Worm (Caenorhabditis elegans) whole organism, L1 larva: ENCODE data around the gene ddb-1.

ENCODE experiments used
- C16A3.4 ChIP-seq: fragments of 150-350 bp; optimal IDR thresholded peaks from 2 replicates; lab custom pipeline; 2014; ENCODE audit warnings: missing biosample characterization, missing genetic modification characterization
- F16B12.6 ChIP-seq: fragments of 150-350 bp; optimal IDR thresholded peaks from 2 replicates; lab custom pipeline; 2014; ENCODE audit warnings: missing biosample characterization, missing genetic modification characterization
- aha-1 ChIP-seq: fragments of 150-350 bp; optimal IDR thresholded peaks from 2 replicates; lab custom pipeline; 2014; ENCODE audit warnings: missing biosample characterization, missing genetic modification characterization
- aly-2 ChIP-seq: fragments of 150-350 bp; optimal IDR thresholded peaks from 2 replicates; lab custom pipeline; 2014; ENCODE audit warnings: missing biosample characterization, missing genetic modification characterization
- ama-1 ChIP-seq: fragments of 150-350 bp; optimal IDR thresholded peaks from 2 replicates; lab custom pipeline; 2014
- blmp-1 ChIP-seq: fragments of 150-350 bp; optimal IDR thresholded peaks from 2 replicates; lab custom pipeline; 2014; ENCODE audit warnings: missing biosample characterization, missing genetic modification characterization
- ceh-63 ChIP-seq: fragments of 200-800 bp; sonication (Bioruptor generic); optimal IDR thresholded peaks from 2 replicates; lab custom pipeline; 2018; ENCODE audit warnings: mild to moderate bottlenecking, missing genetic modification characterization, missing compliant biosample characterization
- ceh-82 ChIP-seq, 3 experiments: fragments of 150-350 bp in 1 of 3; sonication (generic microtip) in 2 of 3; optimal IDR thresholded peaks; 2 replicates each; lab custom pipeline; 2014 to 2017; ENCODE audit warnings: missing biosample characterization in 3 of 3, missing genetic modification characterization in 3 of 3
- dpl-1 ChIP-seq, 3 experiments: fragments of 150-350 bp in 2 of 3; sonication (generic microtip) in 1 of 3; optimal IDR thresholded peaks; 2 replicates each; lab custom pipeline; 2014 to 2017; ENCODE audit warnings: missing biosample characterization in 3 of 3, missing genetic modification characterization in 3 of 3, missing genetic modification reagents in 3 of 3
- efl-1 ChIP-seq, 4 experiments: fragments of 150-350 bp; optimal IDR thresholded peaks in 3 of 4; peaks in 1 of 4; 1 replicate in 1 of 4; 2 replicates in 3 of 4; lab custom pipeline; 2014; ENCODE audit warnings: missing biosample characterization in 2 of 4, missing genetic modification characterization in 2 of 4, missing genetic modification reagents in 2 of 4
- egl-13 ChIP-seq: sonication (generic microtip); optimal IDR thresholded peaks from 2 replicates; lab custom pipeline; 2016; ENCODE audit warnings: missing genotype, missing genetic modification reagents, missing genetic modification characterization, missing compliant biosample characterization
- egl-27 ChIP-seq, 2 experiments: fragments of 150-350 bp in 1 of 2; sonication (generic microtip); optimal IDR thresholded peaks; 3 replicates each; lab custom pipeline; 2017 to 2018; ENCODE audit warnings: missing biosample characterization in 2 of 2, missing genetic modification characterization in 2 of 2, missing genetic modification reagents in 2 of 2
- elt-3 ChIP-seq, 6 experiments: fragments of 150-350 bp in 1 of 6; sonication (generic microtip); optimal IDR thresholded peaks; 2 replicates each; lab custom pipeline; 2017 to 2018; ENCODE audit warnings: missing biosample characterization in 6 of 6, missing genetic modification characterization in 6 of 6, inconsistent platforms in 1 of 6
- fkh-10 ChIP-seq: sonication (generic microtip); optimal IDR thresholded peaks from 2 replicates; lab custom pipeline; 2017; ENCODE audit warnings: missing biosample characterization, missing genetic modification reagents, missing genetic modification characterization
- fkh-4 ChIP-seq: sonication (generic microtip); optimal IDR thresholded peaks from 2 replicates; lab custom pipeline; 2016; ENCODE audit warnings: missing compliant biosample characterization, missing genetic modification characterization, borderline replicate concordance
- fos-1 ChIP-seq: fragments of 150-350 bp; optimal IDR thresholded peaks from 2 replicates; lab custom pipeline; 2014; ENCODE audit warnings: missing biosample characterization, missing genetic modification characterization
- grh-1 ChIP-seq: fragments of 200-800 bp; sonication (Bioruptor generic); IDR thresholded peaks from 2 replicates; pipeline ENCODE4 v1.3.6; 2022; ENCODE audit warnings: missing genetic modification reagents, missing genetic modification characterization, missing compliant biosample characterization
- irx-1 ChIP-seq: sonication (generic microtip); optimal IDR thresholded peaks from 2 replicates; lab custom pipeline; 2016; ENCODE audit warnings: missing genetic modification characterization, missing compliant biosample characterization
- lin-13 ChIP-seq: fragments of 150-350 bp; optimal IDR thresholded peaks from 2 replicates; lab custom pipeline; 2014; ENCODE audit warnings: missing biosample characterization, missing genetic modification reagents, missing genetic modification characterization
- lin-14 ChIP-seq: fragments of 200-800 bp; sonication (Bioruptor generic); optimal IDR thresholded peaks from 2 replicates; lab custom pipeline; 2018; ENCODE audit warnings: mild to moderate bottlenecking, missing genetic modification characterization, moderate library complexity, missing compliant biosample characterization
- lin-15B ChIP-seq: fragments of 150-350 bp; sonication (generic microtip); optimal IDR thresholded peaks from 3 replicates; lab custom pipeline; 2014; ENCODE audit warnings: missing biosample characterization, missing genetic modification characterization
- lin-35 ChIP-seq, 2 experiments: fragments of 150-350 bp; optimal IDR thresholded peaks; 2 replicates each; lab custom pipeline; 2014; ENCODE audit warnings: missing biosample characterization in 2 of 2, missing genetic modification characterization in 2 of 2, missing genetic modification reagents in 2 of 2
- lir-3 ChIP-seq: sonication (generic microtip); optimal IDR thresholded peaks from 2 replicates; lab custom pipeline; 2016; ENCODE audit warnings: mild to moderate bottlenecking, missing genetic modification characterization, moderate library complexity, missing compliant biosample characterization; ENCODE audit not compliant: poor library complexity
- lsy-2 ChIP-seq, 2 experiments: fragments of 150-350 bp; optimal IDR thresholded peaks; 2 replicates each; lab custom pipeline; 2014; ENCODE audit warnings: missing biosample characterization in 2 of 2, missing genetic modification characterization in 2 of 2
- mdl-1 ChIP-seq, 2 experiments: fragments of 150-350 bp; optimal IDR thresholded peaks; 2 replicates each; lab custom pipeline; 2014 to 2017; ENCODE audit warnings: missing biosample characterization in 2 of 2, missing genetic modification characterization in 2 of 2, inconsistent platforms in 1 of 2
- mep-1 ChIP-seq: fragments of 150-350 bp; optimal IDR thresholded peaks from 2 replicates; lab custom pipeline; 2014; ENCODE audit warnings: missing biosample characterization, missing genetic modification characterization
- nhr-11 ChIP-seq: fragments of 150-350 bp; optimal IDR thresholded peaks from 2 replicates; lab custom pipeline; 2014; ENCODE audit warnings: missing biosample characterization, missing genetic modification characterization
- nhr-20 ChIP-seq: sonication (generic microtip); optimal IDR thresholded peaks from 2 replicates; lab custom pipeline; 2016; ENCODE audit warnings: mild to moderate bottlenecking, missing genetic modification characterization, missing compliant biosample characterization
- nhr-28 ChIP-seq: fragments of 150-350 bp; optimal IDR thresholded peaks from 2 replicates; lab custom pipeline; 2014; ENCODE audit warnings: missing biosample characterization, missing genetic modification characterization
- nhr-47 ChIP-seq: sonication (generic microtip); optimal IDR thresholded peaks from 2 replicates; lab custom pipeline; 2016; ENCODE audit warnings: mild to moderate bottlenecking, missing genetic modification characterization, moderate library complexity, missing compliant biosample characterization
- nhr-71 ChIP-seq: sonication (generic microtip); optimal IDR thresholded peaks from 2 replicates; lab custom pipeline; 2016; ENCODE audit warnings: mild to moderate bottlenecking, missing genetic modification characterization, moderate library complexity, missing compliant biosample characterization
- nhr-76 ChIP-seq: sonication (generic microtip); optimal IDR thresholded peaks from 2 replicates; lab custom pipeline; 2017; ENCODE audit warnings: missing biosample characterization, missing genetic modification characterization
- nhr-77 ChIP-seq: fragments of 150-350 bp; optimal IDR thresholded peaks from 2 replicates; lab custom pipeline; 2014; ENCODE audit warnings: missing biosample characterization, missing genetic modification characterization
- nhr-85 ChIP-seq: sonication (generic microtip); peaks from one replicate; lab custom pipeline; 2016; ENCODE audit warnings: missing genetic modification characterization, inconsistent platforms, missing compliant biosample characterization
- pqm-1 ChIP-seq: sonication (generic microtip); optimal IDR thresholded peaks from 3 replicates; lab custom pipeline; 2017; ENCODE audit warnings: missing biosample characterization, missing genetic modification characterization
- rnt-1 ChIP-seq: sonication (generic microtip); optimal IDR thresholded peaks from 2 replicates; lab custom pipeline; 2016; ENCODE audit warnings: mild to moderate bottlenecking, missing genetic modification characterization, moderate library complexity, missing compliant biosample characterization
- skn-1 ChIP-seq: fragments of 150-350 bp; optimal IDR thresholded peaks from 2 replicates; lab custom pipeline; 2014; ENCODE audit warnings: missing biosample characterization, missing genetic modification characterization
- snpc-4 ChIP-seq: fragments of 150-350 bp; optimal IDR thresholded peaks from 2 replicates; lab custom pipeline; 2014; ENCODE audit warnings: missing biosample characterization, missing genetic modification characterization
- snu-23 ChIP-seq: sonication (generic microtip); optimal IDR thresholded peaks from 2 replicates; lab custom pipeline; 2016; ENCODE audit warnings: missing genetic modification characterization, missing compliant biosample characterization
- sptf-1 ChIP-seq: fragments of 150-350 bp; optimal IDR thresholded peaks from 2 replicates; lab custom pipeline; 2014; ENCODE audit warnings: missing biosample characterization, missing genetic modification characterization
- swsn-7 ChIP-seq: sonication (generic microtip); optimal IDR thresholded peaks from 2 replicates; lab custom pipeline; 2016; ENCODE audit warnings: missing genetic modification characterization, missing compliant biosample characterization
- tbx-2 ChIP-seq: sonication (generic microtip); optimal IDR thresholded peaks from 2 replicates; lab custom pipeline; 2016; ENCODE audit warnings: missing genetic modification characterization, missing compliant biosample characterization
- unc-86 ChIP-seq: sonication (generic microtip); optimal IDR thresholded peaks from 2 replicates; lab custom pipeline; 2016; ENCODE audit warnings: missing genetic modification characterization, missing compliant biosample characterization
- xbp-1 ChIP-seq: sonication (generic microtip); optimal IDR thresholded peaks from 2 replicates; lab custom pipeline; 2016; ENCODE audit warnings: missing genetic modification characterization, missing compliant biosample characterization
- zip-4 ChIP-seq: fragments of 200-800 bp; sonication (Bioruptor generic); optimal IDR thresholded peaks from 2 replicates; lab custom pipeline; 2018; ENCODE audit warnings: mild to moderate bottlenecking, missing genetic modification characterization, moderate library complexity, missing compliant biosample characterization
- ztf-4 ChIP-seq: fragments of 150-350 bp; optimal IDR thresholded peaks from 2 replicates; lab custom pipeline; 2014; ENCODE audit warnings: missing biosample characterization, missing genetic modification characterization

ddb-1 gene

ce11 chrIV:12089551-12089950, 31.4 kb downstream of the ddb-1 start, which contains the start of gene F11A10.6:
F11A10.6 (minus strand) TSS chrIV:12089651.
- no peak for TF ChIP-seq efl-1 (optimal IDR thresholded peaks at IDR 0.05; lab: Kevin White, UChicago)
- no peak for TF ChIP-seq efl-1 (GFP tag; optimal IDR thresholded peaks at IDR 0.05 in 1 of 2; lab: Kevin White, UChicago)
- peak; percentile 27 for TF ChIP-seq blmp-1 (tag; lab: Kevin White, UChicago)

DNA sequence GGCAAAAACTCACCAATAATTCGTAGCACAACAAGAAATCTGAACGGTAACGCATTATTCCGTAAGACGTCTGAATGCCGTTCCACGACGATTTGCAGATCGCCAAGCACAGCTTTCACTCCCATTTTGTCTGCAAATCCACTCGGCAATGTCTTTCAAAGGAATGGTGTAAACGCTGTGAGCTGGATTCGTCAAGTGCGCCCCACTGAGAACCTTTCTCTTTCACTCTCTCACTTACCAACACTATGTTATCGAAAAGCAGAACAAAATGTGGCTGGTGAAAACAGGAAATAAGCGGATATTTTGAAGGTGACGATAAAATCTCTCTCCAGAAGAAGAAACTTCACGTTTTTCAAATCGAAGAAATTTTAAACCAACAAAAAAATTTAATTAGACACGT, 32.1 kb downstream of the ddb-1 start:
- no peak for TF ChIP-seq zip-4
- no peak for TF ChIP-seq nhr-28 (tag; lab: Kevin White, UChicago)
- peak in 1 of 3 experiments; percentile 55 for TF ChIP-seq dpl-1 (GFP tag; optimal IDR thresholded peaks at IDR 0.05; lab: Kevin White, UChicago)
- TF ChIP-seq nhr-71 (tag; lab: Kevin White, UChicago) = peak; percentile 43
- peak; percentile 21 for TF ChIP-seq nhr-47 (tag; lab: Kevin White, UChicago)
- peak in 1 of 3 experiments; percentile 36 for TF ChIP-seq ceh-82 (tag; optimal IDR thresholded peaks at IDR 0.05; lab: Kevin White, UChicago)
- TF ChIP-seq lin-15B (tag; lab: Kevin White, UChicago) = peak; percentile 70
- TF ChIP-seq C16A3.4 (tag; lab: Kevin White, UChicago) = peak; percentile 27
- peak; percentile 7 for TF ChIP-seq fos-1 (tag; lab: Kevin White, UChicago)
- TF ChIP-seq pqm-1 (tag; lab: Kevin White, UChicago) = no peak
- TF ChIP-seq mep-1 (tag; lab: Kevin White, UChicago) = peak; percentile 69
- no peak for TF ChIP-seq egl-27 (tag; optimal IDR thresholded peaks at IDR 0.05; lab: Kevin White, UChicago)
- TF ChIP-seq efl-1 (optimal IDR thresholded peaks at IDR 0.05; lab: Kevin White, UChicago) = peak; percentile 43 to 61
- peak; percentile 42 to 84 for TF ChIP-seq efl-1 (GFP tag; optimal IDR thresholded peaks at IDR 0.05 in 1 of 2; lab: Kevin White, UChicago)
- peak; percentile 42 for TF ChIP-seq rnt-1 (tag; lab: Kevin White, UChicago)
- peak; percentile 49 to 70 for TF ChIP-seq lin-35 (GFP tag; optimal IDR thresholded peaks at IDR 0.05; lab: Kevin White, UChicago)
- TF ChIP-seq aly-2 = peak; percentile 43
- peak; percentile 19 to 71 for TF ChIP-seq lsy-2 (tag; optimal IDR thresholded peaks at IDR 0.05; lab: Kevin White, UChicago)
- TF ChIP-seq nhr-20 (tag; lab: Kevin White, UChicago) = peak; percentile 16
- peak; percentile 34 for TF ChIP-seq snu-23 (GFP tag; lab: Kevin White, UChicago)
- TF ChIP-seq blmp-1 (tag; lab: Kevin White, UChicago) = peak; percentile 96

ce11 chrIV:12086498-12086897, 34.5 kb downstream of the ddb-1 start:
- TF ChIP-seq swsn-7 (tag; lab: Kevin White, UChicago) (peak; percentile 69), rnt-1 (tag; lab: Kevin White, UChicago) (peak; percentile 86), sptf-1 (tag; lab: Kevin White, UChicago) (no peak), tbx-2 (tag; lab: Kevin White, UChicago) (peak; percentile 55), ama-1 (lab: Kevin White, UChicago) (no peak), dpl-1 (GFP tag; optimal IDR thresholded peaks at IDR 0.05; lab: Kevin White, UChicago) (peak; percentile 41 to 51 (median 42)), egl-13 (tag; lab: Kevin White, UChicago) (no peak), nhr-11 (tag; lab: Kevin White, UChicago) (no peak), mdl-1 (tag; optimal IDR thresholded peaks at IDR 0.05; lab: Kevin White, UChicago) (peak in 1 of 2 experiments; percentile 65), mep-1 (tag; lab: Kevin White, UChicago) (peak; percentile 67), fkh-4 (no peak), unc-86 (tag; lab: Kevin White, UChicago) (peak; percentile 28), efl-1 (optimal IDR thresholded peaks at IDR 0.05; lab: Kevin White, UChicago) (peak; percentile 48 to 57), efl-1 (GFP tag; optimal IDR thresholded peaks at IDR 0.05 in 1 of 2; lab: Kevin White, UChicago) (peak; percentile 28 to 95), irx-1 (tag; lab: Kevin White, UChicago) (peak; percentile 34), skn-1 (tag; lab: Kevin White, UChicago) (peak; percentile 52), lir-3 (tag; lab: Kevin White, UChicago) (peak; percentile 34), lin-13 (GFP tag; lab: Kevin White, UChicago) (peak; percentile 60), ceh-63 (GFP tag; lab: Kevin White, UChicago) (no peak), xbp-1 (peak; percentile 54), nhr-77 (tag; lab: Kevin White, UChicago) (peak; percentile 71), aha-1 (tag; lab: Kevin White, UChicago) (no peak), F16B12.6 (tag; lab: Kevin White, UChicago) (peak; percentile 33), nhr-76 (tag; lab: Kevin White, UChicago) (peak; percentile 38), C16A3.4 (tag; lab: Kevin White, UChicago) (peak; percentile 73), ceh-82 (tag; optimal IDR thresholded peaks at IDR 0.05; lab: Kevin White, UChicago) (peak; percentile 36 to 68 (median 57)), nhr-20 (tag; lab: Kevin White, UChicago) (peak; percentile 78), snpc-4 (no peak), lin-35 (GFP tag; optimal IDR thresholded peaks at IDR 0.05; lab: Kevin White, UChicago) (peak; percentile 53 to 83), elt-3 (tag; optimal IDR thresholded peaks at IDR 0.05; lab: Kevin White, UChicago) (peak in 4 of 6 experiments; percentile 41 to 59 (median 48)), ztf-4 (tag; lab: Kevin White, UChicago) (peak; percentile 62), lin-14 (peak; percentile 63), nhr-85 (peak; percentile 67), fkh-10 (GFP tag; lab: Kevin White, UChicago) (peak; percentile 26), grh-1 (GFP tag; lab: Robert Waterston, UW) (0 out of 2 replicates have a peak, but pooled peaks have one; percentile 21)
